Worm (Caenorhabditis elegans) whole organism, L4/young adult: ENCODE results near the gene Y56A3A.31.

Experiments
- W03F9.2 ChIP-seq: fragments of 150-350 bp; optimal IDR thresholded peaks from 2 replicates; lab custom pipeline; 2014; ENCODE audit warnings: missing biosample characterization, missing genetic modification characterization
- him-1 ChIP-seq: sonication (generic microtip); optimal IDR thresholded peaks from 2 replicates; lab custom pipeline; 2016; ENCODE audit warnings: missing genotype, missing genetic modification reagents, missing genetic modification characterization, missing compliant biosample characterization

- TF ChIP-seq him-1 (tag; lab: Kevin White, UChicago) (no peak), W03F9.2 (tag; lab: Kevin White, UChicago) (no peak)
These were observed 35.5 kb downstream of the Y56A3A.31 start for ce11 chrIII:12009764-12010163.
